Worm (Caenorhabditis elegans): ENCODE data around the gene tag-250.

tag-250 gene

DNA sequence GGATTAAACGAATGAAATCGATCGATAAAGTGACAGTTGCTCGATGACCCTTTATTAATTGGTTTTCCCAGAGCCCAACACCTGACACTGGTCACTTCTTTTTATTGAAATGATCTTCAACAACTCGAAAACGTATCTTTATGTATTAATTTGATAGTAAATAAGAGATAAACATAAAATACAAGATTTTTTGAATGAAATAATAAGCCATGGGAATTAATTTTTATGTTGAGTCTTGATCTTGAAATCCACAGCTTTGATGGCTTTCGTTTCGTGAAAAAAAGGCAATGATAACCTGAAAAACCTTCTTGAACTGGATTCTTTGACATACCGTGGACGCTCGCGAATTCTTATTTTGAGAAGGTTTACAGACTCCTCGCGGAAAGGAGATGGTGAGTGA, 17.2 kb downstream of the tag-250 start, which contains the start of gene pcp-5:
TSS of gene pcp-5 (minus strand) at position 101 of the 400 bp plus-strand sequence.
- TF ChIP-seq lsy-2 (tag; optimal IDR thresholded peaks at IDR 0.05) = no peak
- TF ChIP-seq hlh-1 (tag; optimal IDR thresholded peaks at IDR 0.05) = peak; percentile 83
- no peak for TF ChIP-seq snpc-4 (tag; optimal IDR thresholded peaks at IDR 0.05)
- peak; percentile 28 for TF ChIP-seq unc-62 (GFP tag; optimal IDR thresholded peaks at IDR 0.05)
- peak; percentile 45 for TF ChIP-seq ceh-39 (tag; optimal IDR thresholded peaks at IDR 0.05)

DNA sequence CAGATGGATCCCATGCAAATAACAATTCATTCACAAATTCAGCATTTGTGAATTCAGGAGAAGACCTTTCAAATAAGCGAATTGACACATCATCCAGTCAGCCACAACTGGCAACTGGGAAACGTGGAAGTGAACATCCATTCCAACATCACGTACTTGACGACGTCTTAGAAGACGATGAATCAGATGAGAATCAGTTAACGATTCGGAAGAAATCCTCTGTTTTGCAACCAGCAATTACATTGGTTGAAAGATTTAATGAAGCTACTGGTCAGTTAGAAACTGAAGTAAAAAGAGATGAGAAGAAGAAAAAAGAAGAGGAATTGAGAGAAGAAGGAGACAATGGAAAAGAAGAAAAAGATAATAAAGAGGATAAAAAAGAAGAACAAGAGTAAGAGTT, 21.3 kb downstream of the tag-250 start:
- TF ChIP-seq zip-8 (tag; optimal IDR thresholded peaks at IDR 0.05) (no peak), snpc-4 (tag; optimal IDR thresholded peaks at IDR 0.05) (no peak), elt-3 (tag; optimal IDR thresholded peaks at IDR 0.05) (no peak), tbx-8 (GFP tag; optimal IDR thresholded peaks at IDR 0.05) (no peak), elt-1 (tag; optimal IDR thresholded peaks at IDR 0.05; ENCODE audit: borderline replicate concordance, insufficient read depth) (no peak), mab-5 (tag; optimal IDR thresholded peaks at IDR 0.05) (no peak), ztf-11 (tag; optimal IDR thresholded peaks at IDR 0.05) (no peak), M03D4.4 (tag; optimal IDR thresholded peaks at IDR 0.05) (no peak), ceh-83 (GFP tag; optimal IDR thresholded peaks at IDR 0.05) (no peak), unc-62 (GFP tag; optimal IDR thresholded peaks at IDR 0.05) (no peak), mep-1 (tag; optimal IDR thresholded peaks at IDR 0.05) (no peak), sptf-1 (tag; optimal IDR thresholded peaks at IDR 0.05) (no peak), pha-4 (tag; optimal IDR thresholded peaks at IDR 0.05) (no peak), ham-2 (GFP tag; optimal IDR thresholded peaks at IDR 0.05) (no peak), ceh-43 (GFP tag; optimal IDR thresholded peaks at IDR 0.05) (no peak), drap-1 (GFP tag; optimal IDR thresholded peaks at IDR 0.05) (no peak)

DNA sequence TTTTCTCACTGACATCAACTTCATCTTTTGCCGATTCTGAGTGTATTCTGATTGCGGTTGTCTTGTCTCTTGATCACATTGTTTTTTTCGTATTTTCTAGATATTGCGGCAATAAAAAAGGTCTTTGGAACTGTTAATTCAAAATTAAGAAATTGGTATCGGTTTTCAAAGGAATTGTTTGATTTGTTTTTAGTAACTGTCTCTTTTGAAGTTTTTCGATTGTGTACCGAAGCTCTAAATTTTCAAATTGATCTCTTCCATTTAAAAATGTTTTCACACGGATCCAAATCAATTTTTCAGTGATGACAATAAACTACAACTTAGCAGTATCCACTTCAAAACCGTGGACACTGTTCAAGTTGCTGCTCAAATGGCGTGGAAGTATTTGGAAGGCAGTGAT, 24.0 kb downstream of the tag-250 start, which contains the start of gene best-24:
TSS of gene best-24 (plus strand) at position 301 of the 400 bp plus-strand sequence.
- TF ChIP-seq ceh-43 (GFP tag; optimal IDR thresholded peaks at IDR 0.05) = no peak
- TF ChIP-seq nhr-237 (tag; optimal IDR thresholded peaks at IDR 0.05) = no peak
- no peak for TF ChIP-seq unc-39 (tag; optimal IDR thresholded peaks at IDR 0.05)
- TF ChIP-seq unc-62 (GFP tag; optimal IDR thresholded peaks at IDR 0.05) = no peak
- TF ChIP-seq elt-3 (tag; optimal IDR thresholded peaks at IDR 0.05) = no peak
- TF ChIP-seq nhr-76 (tag; optimal IDR thresholded peaks at IDR 0.05) = no peak
- no peak for TF ChIP-seq elt-1 (tag; optimal IDR thresholded peaks at IDR 0.05; ENCODE audit: borderline replicate concordance, insufficient read depth)
- no peak for TF ChIP-seq flh-1 (GFP tag; optimal IDR thresholded peaks at IDR 0.05)
- TF ChIP-seq ceh-83 (GFP tag; optimal IDR thresholded peaks at IDR 0.05) = no peak
- no peak for TF ChIP-seq sem-2 (GFP tag; optimal IDR thresholded peaks at IDR 0.05)
- TF ChIP-seq nhr-12 (tag; optimal IDR thresholded peaks at IDR 0.05) = no peak
- no peak for TF ChIP-seq nhr-28 (tag; optimal IDR thresholded peaks at IDR 0.05)
- no peak for TF ChIP-seq cnd-1 (tag; optimal IDR thresholded peaks at IDR 0.05)
- no peak for TF ChIP-seq sptf-1 (tag; optimal IDR thresholded peaks at IDR 0.05)
- no peak for TF ChIP-seq pha-4 (tag; optimal IDR thresholded peaks at IDR 0.05)
- TF ChIP-seq bed-3 (GFP tag; optimal IDR thresholded peaks at IDR 0.05) = no peak
- TF ChIP-seq mab-5 (tag; optimal IDR thresholded peaks at IDR 0.05) = no peak

ce11 chrIII:7897733-7898132, 27.0 kb downstream of the tag-250 start:
- TF ChIP-seq nhr-237 (tag; optimal IDR thresholded peaks at IDR 0.05) (no peak), cnd-1 (tag; optimal IDR thresholded peaks at IDR 0.05) (no peak), nhr-28 (tag; optimal IDR thresholded peaks at IDR 0.05) (no peak), ceh-83 (GFP tag; optimal IDR thresholded peaks at IDR 0.05) (no peak), lsy-2 (tag; optimal IDR thresholded peaks at IDR 0.05) (no peak), lin-13 (tag; optimal IDR thresholded peaks at IDR 0.05) (no peak), elt-1 (tag; optimal IDR thresholded peaks at IDR 0.05; ENCODE audit: borderline replicate concordance, insufficient read depth) (no peak), ceh-39 (tag; optimal IDR thresholded peaks at IDR 0.05) (no peak), hlh-1 (tag; optimal IDR thresholded peaks at IDR 0.05) (no peak), sem-2 (GFP tag; optimal IDR thresholded peaks at IDR 0.05) (no peak), mep-1 (tag; optimal IDR thresholded peaks at IDR 0.05) (no peak), M03D4.4 (tag; optimal IDR thresholded peaks at IDR 0.05) (no peak)

DNA sequence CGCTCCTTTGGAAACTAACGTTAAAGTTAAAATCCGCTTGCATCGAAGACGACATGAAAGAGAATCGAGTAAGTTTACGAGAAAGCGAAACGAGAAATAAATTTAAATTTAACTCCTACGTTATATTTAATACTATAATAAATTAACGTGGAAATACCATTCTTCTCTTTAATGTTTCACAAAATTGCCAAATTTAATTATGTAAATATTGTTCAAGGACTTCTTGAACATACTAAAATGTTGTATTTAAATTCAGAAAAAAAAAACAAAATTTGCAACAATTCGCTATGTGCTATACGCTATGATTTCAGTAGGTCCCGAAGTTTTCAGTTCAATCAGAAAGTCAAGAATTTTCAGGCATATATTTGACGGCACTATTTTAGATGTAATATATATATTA, 27.8 kb downstream of the tag-250 start, which contains the start of gene ZK688.10:
TSS of gene ZK688.10 (minus strand) at position 101 of the 400 bp plus-strand sequence.
- no peak for TF ChIP-seq lsy-2 (tag; optimal IDR thresholded peaks at IDR 0.05)
- TF ChIP-seq mab-5 (tag; optimal IDR thresholded peaks at IDR 0.05) = no peak
- no peak for TF ChIP-seq nhr-2 (tag; optimal IDR thresholded peaks at IDR 0.05)
- no peak for TF ChIP-seq M03D4.4 (tag; optimal IDR thresholded peaks at IDR 0.05)
- no peak for TF ChIP-seq unc-39 (tag; optimal IDR thresholded peaks at IDR 0.05)
- TF ChIP-seq blmp-1 (tag; optimal IDR thresholded peaks at IDR 0.05) = no peak
- TF ChIP-seq cnd-1 (tag; optimal IDR thresholded peaks at IDR 0.05) = no peak
- no peak for TF ChIP-seq sem-2 (GFP tag; optimal IDR thresholded peaks at IDR 0.05)

All from whole organism, mixed stage, embryonic.